Worm (Caenorhabditis elegans): ENCODE measurements around the gene F55D10.4.

Gene F55D10.4

ce11 chrX:4727388-4727787, 6.9 kb upstream of the F55D10.4 start, which contains the start of gene acc-3:
TSS of gene acc-3 (minus strand) at chrX:4727488.
- TF ChIP-seq sptf-1 (tag; optimal IDR thresholded peaks at IDR 0.05) (no peak), unc-39 (tag; optimal IDR thresholded peaks at IDR 0.05) (no peak), lin-13 (tag; optimal IDR thresholded peaks at IDR 0.05) (no peak), ceh-83 (GFP tag; optimal IDR thresholded peaks at IDR 0.05) (no peak), zip-8 (tag; optimal IDR thresholded peaks at IDR 0.05) (no peak), mep-1 (tag; optimal IDR thresholded peaks at IDR 0.05) (no peak), bed-3 (GFP tag; optimal IDR thresholded peaks at IDR 0.05) (no peak), flh-1 (GFP tag; optimal IDR thresholded peaks at IDR 0.05) (no peak), ham-2 (GFP tag; optimal IDR thresholded peaks at IDR 0.05) (no peak), cnd-1 (tag; optimal IDR thresholded peaks at IDR 0.05) (no peak), M03D4.4 (tag; optimal IDR thresholded peaks at IDR 0.05) (no peak), drap-1 (GFP tag; optimal IDR thresholded peaks at IDR 0.05) (no peak), mab-5 (tag; optimal IDR thresholded peaks at IDR 0.05) (no peak), ces-1 (GFP tag; optimal IDR thresholded peaks at IDR 0.05) (no peak)

- TF ChIP-seq ces-1 (GFP tag; optimal IDR thresholded peaks at IDR 0.05) (peak; percentile 66), mls-2 (tag; optimal IDR thresholded peaks at IDR 0.05) (no peak)
Measured at ce11 chrX:4718114-4718513, 2.3 kb downstream of the F55D10.4 start.

- TF ChIP-seq sptf-1 (tag; optimal IDR thresholded peaks at IDR 0.05) (no peak), unc-120 (tag; optimal IDR thresholded peaks at IDR 0.05; ENCODE audit: poor library complexity, severe bottlenecking) (no peak), nhr-2 (tag; optimal IDR thresholded peaks at IDR 0.05) (no peak), blmp-1 (tag; optimal IDR thresholded peaks at IDR 0.05) (no peak), mab-5 (tag; optimal IDR thresholded peaks at IDR 0.05) (no peak), ztf-11 (tag; optimal IDR thresholded peaks at IDR 0.05) (no peak), tbx-8 (GFP tag; optimal IDR thresholded peaks at IDR 0.05) (no peak), mep-1 (tag; optimal IDR thresholded peaks at IDR 0.05) (no peak), sem-2 (GFP tag; optimal IDR thresholded peaks at IDR 0.05) (no peak), drap-1 (GFP tag; optimal IDR thresholded peaks at IDR 0.05) (no peak), nhr-237 (tag; optimal IDR thresholded peaks at IDR 0.05) (no peak), elt-3 (tag; optimal IDR thresholded peaks at IDR 0.05) (no peak)
Measured at ce11 chrX:4715107-4715506, 5.3 kb downstream of the F55D10.4 start, which contains the start of gene rpl-25.1. TSS of gene rpl-25.1 (plus strand) at chrX:4715178.

ce11 chrX:4711698-4712329, 8.6 kb downstream of the F55D10.4 start, which contains the start of the genes dnj-14 and glit-1:
TSS of gene dnj-14 (minus strand) at chrX:4711748.
TSS of gene glit-1 (plus strand) at chrX:4712279.
- TF ChIP-seq nhr-237 (tag; optimal IDR thresholded peaks at IDR 0.05) (peak; percentile 68), lsy-2 (tag; optimal IDR thresholded peaks at IDR 0.05) (peak; percentile 97), ces-1 (GFP tag; optimal IDR thresholded peaks at IDR 0.05) (peak; percentile 67), tbx-8 (GFP tag; optimal IDR thresholded peaks at IDR 0.05) (no peak), lin-13 (tag; optimal IDR thresholded peaks at IDR 0.05) (peak; percentile 92), ztf-11 (tag; optimal IDR thresholded peaks at IDR 0.05) (peak; percentile 56), mab-5 (tag; optimal IDR thresholded peaks at IDR 0.05) (no peak), unc-120 (tag; optimal IDR thresholded peaks at IDR 0.05; ENCODE audit: poor library complexity, severe bottlenecking) (peak; percentile 86), snpc-4 (tag; optimal IDR thresholded peaks at IDR 0.05) (no peak), sptf-1 (tag; optimal IDR thresholded peaks at IDR 0.05) (peak; percentile 72), nhr-28 (tag; optimal IDR thresholded peaks at IDR 0.05) (peak; percentile 30), sem-2 (GFP tag; optimal IDR thresholded peaks at IDR 0.05) (no peak), unc-62 (GFP tag; optimal IDR thresholded peaks at IDR 0.05) (peak; percentile 77), mls-2 (tag; optimal IDR thresholded peaks at IDR 0.05) (peak; percentile 62), drap-1 (GFP tag; optimal IDR thresholded peaks at IDR 0.05) (peak; percentile 70), cnd-1 (tag; optimal IDR thresholded peaks at IDR 0.05) (peak; percentile 57), nhr-12 (tag; optimal IDR thresholded peaks at IDR 0.05) (no peak), blmp-1 (tag; optimal IDR thresholded peaks at IDR 0.05) (no peak), ceh-39 (tag; optimal IDR thresholded peaks at IDR 0.05) (peak; percentile 47), pha-4 (tag; optimal IDR thresholded peaks at IDR 0.05) (peak; percentile 100), bed-3 (GFP tag; optimal IDR thresholded peaks at IDR 0.05) (peak; percentile 3), zip-8 (tag; optimal IDR thresholded peaks at IDR 0.05) (no peak), nhr-2 (tag; optimal IDR thresholded peaks at IDR 0.05) (no peak), ham-2 (GFP tag; optimal IDR thresholded peaks at IDR 0.05) (no peak), M03D4.4 (tag; optimal IDR thresholded peaks at IDR 0.05) (peak; percentile 74), ceh-83 (GFP tag; optimal IDR thresholded peaks at IDR 0.05) (peak; percentile 17), hlh-1 (tag; optimal IDR thresholded peaks at IDR 0.05) (peak; percentile 72), mep-1 (tag; optimal IDR thresholded peaks at IDR 0.05) (peak; percentile 87), unc-39 (tag; optimal IDR thresholded peaks at IDR 0.05) (no peak), elt-3 (tag; optimal IDR thresholded peaks at IDR 0.05) (no peak)

Measured in whole organism, mixed stage, embryonic.